Worm (Caenorhabditis elegans) whole organism, mixed stage, embryonic: ENCODE results near the gene bgnt-1.5.

Experiments used
- M03D4.4 ChIP-seq: sonication (generic microtip); optimal IDR thresholded peaks from 2 replicates; lab custom pipeline; 2017; ENCODE audit warnings: mild to moderate bottlenecking, missing genetic modification characterization, missing compliant biosample characterization
- ces-1 ChIP-seq: fragments of 150-350 bp; optimal IDR thresholded peaks from 2 replicates; lab custom pipeline; 2014; ENCODE audit warnings: missing biosample characterization, missing genetic modification reagents, missing genetic modification characterization
- elt-3 ChIP-seq: fragments of 150-350 bp; optimal IDR thresholded peaks from 2 replicates; lab custom pipeline; 2014; ENCODE audit warnings: missing biosample characterization, missing genetic modification characterization
- ham-2 ChIP-seq: fragments of 200-800 bp; sonication (Bioruptor generic); optimal IDR thresholded peaks from 2 replicates; lab custom pipeline; 2018; ENCODE audit warnings: mild to moderate bottlenecking, missing genetic modification characterization, missing compliant biosample characterization
- lsy-2 ChIP-seq: fragments of 150-350 bp; optimal IDR thresholded peaks from 2 replicates; lab custom pipeline; 2014; ENCODE audit warnings: missing biosample characterization, missing genetic modification characterization
- nhr-12 ChIP-seq: fragments of 150-350 bp; optimal IDR thresholded peaks from 2 replicates; lab custom pipeline; 2014; ENCODE audit warnings: missing biosample characterization, missing genetic modification characterization
- nhr-28 ChIP-seq: fragments of 150-350 bp; optimal IDR thresholded peaks from 2 replicates; lab custom pipeline; 2014; ENCODE audit warnings: missing biosample characterization, missing genetic modification characterization
- nhr-76 ChIP-seq: sonication (generic microtip); optimal IDR thresholded peaks from 2 replicates; lab custom pipeline; 2017; ENCODE audit warnings: missing biosample characterization, missing genetic modification characterization
- pha-4 ChIP-seq: fragments of 150-350 bp; optimal IDR thresholded peaks from 2 replicates; lab custom pipeline; 2018; ENCODE audit warnings: missing biosample characterization, missing genetic modification reagents, missing genetic modification characterization
- unc-39 ChIP-seq: fragments of 150-350 bp; optimal IDR thresholded peaks from 2 replicates; lab custom pipeline; 2014; ENCODE audit warnings: missing biosample characterization, missing genetic modification characterization

- TF ChIP-seq lsy-2 = no peak
- no peak for TF ChIP-seq elt-3 (tag; lab: Kevin White, UChicago)
- TF ChIP-seq nhr-76 (tag; lab: Kevin White, UChicago) = no peak
- TF ChIP-seq ces-1 (GFP tag; lab: Kevin White, UChicago) = no peak
- no peak for TF ChIP-seq nhr-12 (tag; lab: Kevin White, UChicago)
- TF ChIP-seq pha-4 = no peak
- TF ChIP-seq nhr-28 = no peak
- TF ChIP-seq M03D4.4 (tag; lab: Kevin White, UChicago) = no peak
- TF ChIP-seq ham-2 = no peak
- no peak for TF ChIP-seq unc-39 (tag; lab: Kevin White, UChicago)
Observed at ce11 chrX:13202312-13202711, 29.8 kb downstream of the bgnt-1.5 start.
